Worm (Caenorhabditis elegans) whole organism, L1 larva: ENCODE results near the gene C29A12.1.

Source experiments
- C16A3.4 ChIP-seq: fragments of 150-350 bp; optimal IDR thresholded peaks from 2 replicates; lab custom pipeline; 2014; ENCODE audit warnings: missing biosample characterization, missing genetic modification characterization
- aha-1 ChIP-seq: fragments of 150-350 bp; optimal IDR thresholded peaks from 2 replicates; lab custom pipeline; 2014; ENCODE audit warnings: missing biosample characterization, missing genetic modification characterization
- aly-2 ChIP-seq: fragments of 150-350 bp; optimal IDR thresholded peaks from 2 replicates; lab custom pipeline; 2014; ENCODE audit warnings: missing biosample characterization, missing genetic modification characterization
- blmp-1 ChIP-seq: fragments of 150-350 bp; optimal IDR thresholded peaks from 2 replicates; lab custom pipeline; 2014; ENCODE audit warnings: missing biosample characterization, missing genetic modification characterization
- ceh-63 ChIP-seq: fragments of 200-800 bp; sonication (Bioruptor generic); optimal IDR thresholded peaks from 2 replicates; lab custom pipeline; 2018; ENCODE audit warnings: mild to moderate bottlenecking, missing genetic modification characterization, missing compliant biosample characterization
- ceh-90 ChIP-seq: sonication (generic microtip); optimal IDR thresholded peaks from 2 replicates; lab custom pipeline; 2016; ENCODE audit warnings: missing genetic modification characterization, missing compliant biosample characterization
- ces-1 ChIP-seq: fragments of 150-350 bp; optimal IDR thresholded peaks from 2 replicates; lab custom pipeline; 2014; ENCODE audit warnings: missing biosample characterization, missing genetic modification reagents, missing genetic modification characterization
- dpl-1 ChIP-seq, 3 experiments: fragments of 150-350 bp in 2 of 3; sonication (generic microtip) in 1 of 3; optimal IDR thresholded peaks; 2 replicates each; lab custom pipeline; 2014 to 2017; ENCODE audit warnings: missing biosample characterization in 3 of 3, missing genetic modification characterization in 3 of 3, missing genetic modification reagents in 3 of 3
- efl-1 ChIP-seq, 4 experiments: fragments of 150-350 bp; optimal IDR thresholded peaks in 3 of 4; peaks in 1 of 4; 1 replicate in 1 of 4; 2 replicates in 3 of 4; lab custom pipeline; 2014; ENCODE audit warnings: missing biosample characterization in 2 of 4, missing genetic modification characterization in 2 of 4, missing genetic modification reagents in 2 of 4
- efl-3 ChIP-seq: fragments of 200-800 bp; sonication (Bioruptor generic); optimal IDR thresholded peaks from 2 replicates; lab custom pipeline; 2018; ENCODE audit warnings: mild to moderate bottlenecking, missing genetic modification characterization, missing compliant biosample characterization
- elt-2 ChIP-seq: sonication (generic microtip); optimal IDR thresholded peaks from 2 replicates; lab custom pipeline; 2016; ENCODE audit warnings: missing genetic modification characterization, mild to moderate bottlenecking, inconsistent platforms, missing compliant biosample characterization, missing genetic modification reagents
- ets-5 ChIP-seq: fragments of 200-800 bp; sonication (Bioruptor generic); IDR thresholded peaks from 2 replicates; pipeline ENCODE4 v1.3.6; 2022; ENCODE audit warnings: missing genetic modification characterization, missing compliant biosample characterization
- fkh-4 ChIP-seq: sonication (generic microtip); optimal IDR thresholded peaks from 2 replicates; lab custom pipeline; 2016; ENCODE audit warnings: missing compliant biosample characterization, missing genetic modification characterization, borderline replicate concordance
- fkh-8 ChIP-seq: sonication (generic microtip); optimal IDR thresholded peaks from 2 replicates; lab custom pipeline; 2016; ENCODE audit warnings: mild to moderate bottlenecking, missing genetic modification characterization, missing compliant biosample characterization
- fos-1 ChIP-seq: fragments of 150-350 bp; optimal IDR thresholded peaks from 2 replicates; lab custom pipeline; 2014; ENCODE audit warnings: missing biosample characterization, missing genetic modification characterization
- grh-1 ChIP-seq: fragments of 200-800 bp; sonication (Bioruptor generic); IDR thresholded peaks from 2 replicates; pipeline ENCODE4 v1.3.6; 2022; ENCODE audit warnings: missing genetic modification reagents, missing genetic modification characterization, missing compliant biosample characterization
- hlh-17 ChIP-seq: fragments of 200-800 bp; sonication (Bioruptor generic); optimal IDR thresholded peaks from 2 replicates; lab custom pipeline; 2018; ENCODE audit warnings: missing genetic modification characterization, mild to moderate bottlenecking, missing compliant biosample characterization, moderate library complexity, borderline replicate concordance
- isw-1 ChIP-seq: fragments of 200-800 bp; sonication (Bioruptor generic); IDR thresholded peaks from 2 replicates; pipeline ENCODE4 v1.3.6; 2022; ENCODE audit warnings: missing genetic modification characterization, missing compliant biosample characterization
- jun-1 ChIP-seq: fragments of 150-350 bp; optimal IDR thresholded peaks from 2 replicates; lab custom pipeline; 2014; ENCODE audit warnings: missing biosample characterization, missing genetic modification reagents, missing genetic modification characterization
- lin-14 ChIP-seq: fragments of 200-800 bp; sonication (Bioruptor generic); optimal IDR thresholded peaks from 2 replicates; lab custom pipeline; 2018; ENCODE audit warnings: mild to moderate bottlenecking, missing genetic modification characterization, moderate library complexity, missing compliant biosample characterization
- lin-35 ChIP-seq, 2 experiments: fragments of 150-350 bp; optimal IDR thresholded peaks; 2 replicates each; lab custom pipeline; 2014; ENCODE audit warnings: missing biosample characterization in 2 of 2, missing genetic modification characterization in 2 of 2, missing genetic modification reagents in 2 of 2
- lsy-2 ChIP-seq, 2 experiments: fragments of 150-350 bp; optimal IDR thresholded peaks; 2 replicates each; lab custom pipeline; 2014; ENCODE audit warnings: missing biosample characterization in 2 of 2, missing genetic modification characterization in 2 of 2
- mef-2 ChIP-seq: fragments of 150-350 bp; optimal IDR thresholded peaks from 2 replicates; lab custom pipeline; 2014; ENCODE audit warnings: missing biosample characterization, missing genetic modification characterization
- mep-1 ChIP-seq: fragments of 150-350 bp; optimal IDR thresholded peaks from 2 replicates; lab custom pipeline; 2014; ENCODE audit warnings: missing biosample characterization, missing genetic modification characterization
- nhr-77 ChIP-seq: fragments of 150-350 bp; optimal IDR thresholded peaks from 2 replicates; lab custom pipeline; 2014; ENCODE audit warnings: missing biosample characterization, missing genetic modification characterization
- nhr-84 ChIP-seq: sonication (generic microtip); optimal IDR thresholded peaks from 2 replicates; lab custom pipeline; 2017; ENCODE audit warnings: missing biosample characterization, missing genetic modification characterization
- nhr-90 ChIP-seq: sonication (generic microtip); optimal IDR thresholded peaks from 2 replicates; lab custom pipeline; 2016; ENCODE audit warnings: mild to moderate bottlenecking, missing genetic modification characterization, missing compliant biosample characterization; ENCODE audit not compliant: poor library complexity
- pag-3 ChIP-seq: sonication (generic microtip); optimal IDR thresholded peaks from 2 replicates; lab custom pipeline; 2017; ENCODE audit warnings: missing genetic modification characterization, mild to moderate bottlenecking, missing compliant biosample characterization, antibody characterized with exemption, borderline replicate concordance; ENCODE audit not compliant: insufficient read depth
- pax-3 ChIP-seq: fragments of 200-800 bp; sonication (Bioruptor generic); optimal IDR thresholded peaks from 2 replicates; lab custom pipeline; 2018; ENCODE audit warnings: mild to moderate bottlenecking, missing genetic modification characterization, moderate library complexity, missing compliant biosample characterization
- skn-1 ChIP-seq: fragments of 150-350 bp; optimal IDR thresholded peaks from 2 replicates; lab custom pipeline; 2014; ENCODE audit warnings: missing biosample characterization, missing genetic modification characterization
- snpc-4 ChIP-seq: fragments of 150-350 bp; optimal IDR thresholded peaks from 2 replicates; lab custom pipeline; 2014; ENCODE audit warnings: missing biosample characterization, missing genetic modification characterization
- snu-23 ChIP-seq: sonication (generic microtip); optimal IDR thresholded peaks from 2 replicates; lab custom pipeline; 2016; ENCODE audit warnings: missing genetic modification characterization, missing compliant biosample characterization
- sox-4 ChIP-seq: sonication (generic microtip); optimal IDR thresholded peaks from 2 replicates; lab custom pipeline; 2016; ENCODE audit warnings: missing genetic modification characterization, missing compliant biosample characterization
- sptf-1 ChIP-seq: fragments of 150-350 bp; optimal IDR thresholded peaks from 2 replicates; lab custom pipeline; 2014; ENCODE audit warnings: missing biosample characterization, missing genetic modification characterization
- tbx-2 ChIP-seq: sonication (generic microtip); optimal IDR thresholded peaks from 2 replicates; lab custom pipeline; 2016; ENCODE audit warnings: missing genetic modification characterization, missing compliant biosample characterization
- unc-130 ChIP-seq: fragments of 150-350 bp; optimal IDR thresholded peaks from 2 replicates; lab custom pipeline; 2017; ENCODE audit warnings: missing biosample characterization, missing genetic modification characterization, inconsistent platforms
- unc-62 ChIP-seq: fragments of 150-350 bp; optimal IDR thresholded peaks from 2 replicates; lab custom pipeline; 2014; ENCODE audit warnings: missing biosample characterization, missing genetic modification reagents, missing genetic modification characterization
- vab-15 ChIP-seq: sonication (generic microtip); optimal IDR thresholded peaks from 2 replicates; lab custom pipeline; 2017; ENCODE audit warnings: missing genotype, mild to moderate bottlenecking, missing genetic modification characterization, missing compliant biosample characterization
- zip-4 ChIP-seq: fragments of 200-800 bp; sonication (Bioruptor generic); optimal IDR thresholded peaks from 2 replicates; lab custom pipeline; 2018; ENCODE audit warnings: mild to moderate bottlenecking, missing genetic modification characterization, moderate library complexity, missing compliant biosample characterization

The C29A12.1 gene

ce11 chrV:10770026-10770425 is 43.3 kb downstream of the C29A12.1 start, which contains the start of the genes D1054.1 and pas-2:
TSS of gene D1054.1 (minus strand) at chrV:10770217.
TSS of gene pas-2 (plus strand) at chrV:10770368.
- TF ChIP-seq snpc-4 (peak; percentile 19), nhr-90 (tag; lab: Kevin White, UChicago) (no peak), lsy-2 (tag; optimal IDR thresholded peaks at IDR 0.05; lab: Kevin White, UChicago) (peak in 1 of 2 experiments; percentile 41), dpl-1 (GFP tag; optimal IDR thresholded peaks at IDR 0.05; lab: Kevin White, UChicago) (peak in 2 of 3 experiments; percentile 1 to 37), mep-1 (tag; lab: Kevin White, UChicago) (peak; percentile 45), lin-14 (GFP tag; lab: Kevin White, UChicago) (peak; percentile 54), aly-2 (no peak), unc-62 (no peak), lin-35 (GFP tag; optimal IDR thresholded peaks at IDR 0.05; lab: Kevin White, UChicago) (peak; percentile 22 to 34), blmp-1 (tag; lab: Kevin White, UChicago) (peak; percentile 45), skn-1 (tag; lab: Kevin White, UChicago) (peak; percentile 92), efl-1 (optimal IDR thresholded peaks at IDR 0.05; lab: Kevin White, UChicago) (peak in 1 of 2 experiments; percentile 24), efl-1 (GFP tag; optimal IDR thresholded peaks at IDR 0.05 in 1 of 2; lab: Kevin White, UChicago) (peak in 1 of 2 experiments; percentile 3)

DNA sequence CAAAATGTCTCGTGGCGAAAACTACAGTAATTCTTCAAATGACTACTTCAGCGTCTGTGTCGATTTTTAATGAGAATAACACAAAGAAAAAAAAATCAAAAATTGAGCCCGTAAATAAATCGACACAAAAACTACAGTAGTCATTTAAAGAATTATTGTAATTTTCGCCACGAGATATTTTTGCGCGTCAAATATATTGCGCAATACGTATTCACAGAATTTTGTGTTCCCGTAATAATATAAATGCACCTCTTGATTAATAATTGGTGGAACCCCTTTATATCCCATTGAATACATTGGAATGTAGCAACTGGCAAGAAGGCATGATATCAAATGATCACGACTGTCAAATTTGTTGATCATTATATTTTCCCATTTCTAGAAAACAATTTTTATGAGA is 44.4 kb downstream of the C29A12.1 start:
- TF ChIP-seq jun-1 (tag; lab: Kevin White, UChicago), result no peak
- no peak for TF ChIP-seq fkh-4 (tag; lab: Kevin White, UChicago)
- TF ChIP-seq efl-3 (GFP tag; lab: Kevin White, UChicago), result no peak
- no peak for TF ChIP-seq pax-3 (tag; lab: Kevin White, UChicago)
- no peak for TF ChIP-seq hlh-17 (GFP tag; lab: Kevin White, UChicago)
- no peak for TF ChIP-seq sptf-1
- TF ChIP-seq nhr-90 (tag; lab: Kevin White, UChicago), result no peak
- TF ChIP-seq nhr-77, result no peak
- TF ChIP-seq sox-4 (tag; lab: Kevin White, UChicago), result no peak

DNA sequence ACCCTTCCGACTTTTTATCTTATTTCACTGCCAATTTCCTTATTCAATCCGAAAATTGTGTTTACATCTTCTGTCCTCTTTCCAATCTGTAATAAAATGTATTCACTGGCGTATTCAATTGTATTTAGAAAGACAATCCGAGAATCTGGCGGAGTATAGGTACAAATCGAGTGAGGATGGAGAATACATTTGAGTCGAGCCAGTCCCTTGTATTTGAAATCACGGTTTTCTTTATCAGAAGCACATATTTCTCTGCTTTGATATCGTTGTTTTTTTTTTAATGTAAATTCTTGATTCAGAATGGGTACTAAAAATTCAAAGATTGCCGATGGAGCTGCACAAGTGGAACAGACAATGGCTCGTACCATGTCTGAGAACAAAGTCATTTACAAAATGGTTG is 49.2 kb downstream of the C29A12.1 start, which contains the start of gene ocr-1:
ocr-1 (plus strand) TSS at position 301 of the 400 bp plus-strand sequence.
- TF ChIP-seq ceh-90 (no peak), ces-1 (GFP tag; lab: Kevin White, UChicago) (no peak), snu-23 (no peak), fkh-8 (tag; lab: Kevin White, UChicago) (no peak), aha-1 (tag; lab: Kevin White, UChicago) (no peak), ceh-63 (GFP tag; lab: Kevin White, UChicago) (no peak), nhr-84 (tag; lab: Kevin White, UChicago) (no peak), aly-2 (no peak), zip-4 (no peak), ets-5 (no peak), unc-62 (no peak), efl-3 (GFP tag; lab: Kevin White, UChicago) (no peak), nhr-77 (no peak), grh-1 (GFP tag; lab: Robert Waterston, UW) (no peak), lin-14 (GFP tag; lab: Kevin White, UChicago) (no peak), pag-3 (tag; lab: Kevin White, UChicago) (no peak), C16A3.4 (tag; lab: Kevin White, UChicago) (no peak), tbx-2 (tag; lab: Kevin White, UChicago) (no peak)

ce11 chrV:10762695-10763094 is 50.6 kb downstream of the C29A12.1 start, which contains the start of gene sre-6:
TSS of gene sre-6 (minus strand) at chrV:10762795.
- TF ChIP-seq tbx-2 (tag; lab: Kevin White, UChicago), result no peak
- no peak for TF ChIP-seq ceh-90
- no peak for TF ChIP-seq isw-1 (GFP tag; lab: Robert Waterston, UW)
- TF ChIP-seq fos-1 (tag; lab: Kevin White, UChicago), result no peak
- no peak for TF ChIP-seq efl-1 (optimal IDR thresholded peaks at IDR 0.05; lab: Kevin White, UChicago)
- TF ChIP-seq efl-1 (GFP tag; optimal IDR thresholded peaks at IDR 0.05 in 1 of 2; lab: Kevin White, UChicago), result peak in 1 of 2 experiments; percentile 8
- no peak for TF ChIP-seq skn-1 (tag; lab: Kevin White, UChicago)
- no peak for TF ChIP-seq mef-2 (tag; lab: Kevin White, UChicago)
- TF ChIP-seq pag-3 (tag; lab: Kevin White, UChicago), result no peak
- TF ChIP-seq aly-2, result no peak
- TF ChIP-seq lin-14 (GFP tag; lab: Kevin White, UChicago), result no peak
- peak; percentile 26 for TF ChIP-seq elt-2
- TF ChIP-seq unc-130 (tag; lab: Kevin White, UChicago), result no peak
- TF ChIP-seq vab-15, result no peak
